Worm (Caenorhabditis elegans): ENCODE measurements around the gene T28D6.7.

The T28D6.7 gene

ce11 chrIII:11355758-11356323 is 9.6 kb upstream of the T28D6.7 start:
- TF ChIP-seq ceh-82 (tag; optimal IDR thresholded peaks at IDR 0.05) (no peak), dmd-9 (GFP tag; IDR thresholded peaks at IDR 0.05) (no peak), ceh-62 (tag; optimal IDR thresholded peaks at IDR 0.05) (no peak), saeg-2 (GFP tag; IDR thresholded peaks at IDR 0.05) (no peak), lin-38 (GFP tag; IDR thresholded peaks at IDR 0.05) (no peak), daf-16 (GFP tag; optimal IDR thresholded peaks at IDR 0.05) (no peak), daf-16 (tag; optimal IDR thresholded peaks at IDR 0.05) (peak; percentile 31), unc-62 (GFP tag; optimal IDR thresholded peaks at IDR 0.05 in 1 of 2) (no peak), unc-62 (tag; optimal IDR thresholded peaks at IDR 0.05) (no peak), lin-1 (GFP tag; IDR thresholded peaks at IDR 0.05) (no peak), ama-1 (optimal IDR thresholded peaks at IDR 0.05) (no peak), Y5F2A.4 (GFP tag; optimal IDR thresholded peaks at IDR 0.05) (no peak), hlh-11 (tag; optimal IDR thresholded peaks at IDR 0.05) (peak; percentile 40), mxl-3 (GFP tag; optimal IDR thresholded peaks at IDR 0.05) (peak; percentile 59), dve-1 (tag; optimal IDR thresholded peaks at IDR 0.05; ENCODE audit: insufficient read depth) (peak; percentile 10), hmg-1.1 (GFP tag; IDR thresholded peaks at IDR 0.05) (no peak), mxl-2 (GFP tag; conservative IDR thresholded peaks at IDR 0.05) (no peak), ceh-28 (tag; optimal IDR thresholded peaks at IDR 0.05) (no peak), Y48G9A.11 (GFP tag; IDR thresholded peaks at IDR 0.05) (no peak)

- TF ChIP-seq zag-1 (tag; optimal IDR thresholded peaks at IDR 0.05) (no peak), Y105C5A.15 (GFP tag; IDR thresholded peaks at IDR 0.05) (no peak), fkh-10 (GFP tag; optimal IDR thresholded peaks at IDR 0.05) (no peak), pqm-1 (tag; optimal IDR thresholded peaks at IDR 0.05) (no peak), daf-12 (tag; optimal IDR thresholded peaks at IDR 0.05) (no peak), nhr-237 (tag; optimal IDR thresholded peaks at IDR 0.05) (no peak), madf-9 (GFP tag; conservative IDR thresholded peaks at IDR 0.05) (no peak; the same call in 1 of the 2 replicates), zip-11 (GFP tag; IDR thresholded peaks at IDR 0.05) (no peak), unc-130 (GFP tag; optimal IDR thresholded peaks at IDR 0.05) (peak; percentile 16), aha-1 (tag) (peak; percentile 48), ZK337.2 (GFP tag; IDR thresholded peaks at IDR 0.05) (peak; percentile 24; the same call in 1 of the 2 replicates), ama-1 (optimal IDR thresholded peaks at IDR 0.05) (no peak), nhr-76 (tag; optimal IDR thresholded peaks at IDR 0.05) (no peak), mdl-1 (tag; optimal IDR thresholded peaks at IDR 0.05) (no peak), aly-2 (tag; optimal IDR thresholded peaks at IDR 0.05) (no peak), lin-38 (GFP tag; IDR thresholded peaks at IDR 0.05) (peak; percentile 45), pha-4 (GFP tag; IDR thresholded peaks at IDR 0.05) (no peak), pha-4 (tag; optimal IDR thresholded peaks at IDR 0.05) (no peak), hlh-11 (tag; optimal IDR thresholded peaks at IDR 0.05) (peak; percentile 10), set-16 (GFP tag; IDR thresholded peaks at IDR 0.05) (no peak), nhr-25 (tag; optimal IDR thresholded peaks at IDR 0.05; ENCODE audit: borderline replicate concordance, insufficient read depth) (no peak), lin-1 (GFP tag; IDR thresholded peaks at IDR 0.05) (no peak), T26A8.4 (GFP tag; IDR thresholded peaks at IDR 0.05) (0 out of 2 replicates have a peak, but pooled peaks have one; percentile 39), dve-1 (tag; optimal IDR thresholded peaks at IDR 0.05; ENCODE audit: insufficient read depth) (no peak), nhr-48 (tag; optimal IDR thresholded peaks at IDR 0.05) (no peak), zfp-3 (GFP tag; conservative IDR thresholded peaks at IDR 0.05) (no peak), ztf-7 (tag; optimal IDR thresholded peaks at IDR 0.05) (no peak), php-3 (GFP tag; IDR thresholded peaks at IDR 0.05) (no peak), ZK546.5 (tag; optimal IDR thresholded peaks at IDR 0.05) (no peak), nhr-28 (tag; optimal IDR thresholded peaks at IDR 0.05) (no peak), egl-43 (GFP tag; IDR thresholded peaks at IDR 0.05) (peak; percentile 78), lsy-2 (tag; optimal IDR thresholded peaks at IDR 0.05) (peak in 1 of 2 experiments; percentile 13), daf-16 (GFP tag; optimal IDR thresholded peaks at IDR 0.05) (no peak), daf-16 (tag; optimal IDR thresholded peaks at IDR 0.05) (peak; percentile 26), mep-1 (tag; optimal IDR thresholded peaks at IDR 0.05) (peak; percentile 37), Y48G9A.11 (GFP tag; IDR thresholded peaks at IDR 0.05) (peak; percentile 53; the same call in 1 of the 2 replicates), dmd-9 (GFP tag; IDR thresholded peaks at IDR 0.05) (no peak), spr-1 (tag; optimal IDR thresholded peaks at IDR 0.05) (no peak), fos-1 (tag; optimal IDR thresholded peaks at IDR 0.05) (no peak), ceh-28 (tag; optimal IDR thresholded peaks at IDR 0.05) (no peak), dmd-8 (GFP tag; IDR thresholded peaks at IDR 0.05) (0 out of 2 replicates have a peak, but pooled peaks have one; percentile 59)
These were observed 7.2 kb upstream of the T28D6.7 start for ce11 chrIII:11353499-11353898.
